Worm (Caenorhabditis elegans) whole organism, mixed stage, embryonic: ENCODE results near the gene K07H8.9.

ENCODE experiments used
- M03D4.4 ChIP-seq: sonication (generic microtip); optimal IDR thresholded peaks from 2 replicates; lab custom pipeline; 2017; ENCODE audit warnings: mild to moderate bottlenecking, missing genetic modification characterization, missing compliant biosample characterization
- bed-3 ChIP-seq: fragments of 200-800 bp; sonication (Bioruptor generic); optimal IDR thresholded peaks from 3 replicates; lab custom pipeline; 2018; ENCODE audit warnings: mild to moderate bottlenecking, missing genetic modification characterization, moderate library complexity, missing compliant biosample characterization
- blmp-1 ChIP-seq: fragments of 150-350 bp; optimal IDR thresholded peaks from 2 replicates; lab custom pipeline; 2014; ENCODE audit warnings: missing biosample characterization, missing genetic modification characterization
- ceh-39 ChIP-seq: fragments of 150-350 bp; optimal IDR thresholded peaks from 2 replicates; lab custom pipeline; 2014; ENCODE audit warnings: missing biosample characterization, missing genetic modification characterization
- ceh-43 ChIP-seq: fragments of 200-800 bp; sonication (Bioruptor generic); optimal IDR thresholded peaks from 2 replicates; lab custom pipeline; 2018; ENCODE audit warnings: mild to moderate bottlenecking, missing genetic modification characterization, moderate library complexity, missing compliant biosample characterization
- ceh-83 ChIP-seq: fragments of 200-800 bp; sonication (Bioruptor generic); optimal IDR thresholded peaks from 2 replicates; lab custom pipeline; 2018; ENCODE audit warnings: mild to moderate bottlenecking, missing genetic modification characterization, missing compliant biosample characterization
- ces-1 ChIP-seq: fragments of 150-350 bp; optimal IDR thresholded peaks from 2 replicates; lab custom pipeline; 2014; ENCODE audit warnings: missing biosample characterization, missing genetic modification reagents, missing genetic modification characterization
- cnd-1 ChIP-seq: fragments of 200-800 bp; sonication (Bioruptor generic); optimal IDR thresholded peaks from 2 replicates; lab custom pipeline; 2018; ENCODE audit warnings: mild to moderate bottlenecking, missing genetic modification characterization, missing compliant biosample characterization
- drap-1 ChIP-seq: fragments of 200-800 bp; sonication (Bioruptor generic); optimal IDR thresholded peaks from 3 replicates; lab custom pipeline; 2018; ENCODE audit warnings: mild to moderate bottlenecking, missing genetic modification characterization, missing compliant biosample characterization
- elt-1 ChIP-seq: sonication (generic microtip); optimal IDR thresholded peaks from 2 replicates; lab custom pipeline; 2017; ENCODE audit warnings: missing genetic modification characterization, mild to moderate bottlenecking, missing compliant biosample characterization, antibody characterized with exemption, moderate library complexity, borderline replicate concordance; ENCODE audit not compliant: insufficient read depth
- elt-3 ChIP-seq: fragments of 150-350 bp; optimal IDR thresholded peaks from 2 replicates; lab custom pipeline; 2014; ENCODE audit warnings: missing biosample characterization, missing genetic modification characterization
- flh-1 ChIP-seq: fragments of 200-800 bp; sonication (Bioruptor generic); optimal IDR thresholded peaks from 2 replicates; lab custom pipeline; 2018; ENCODE audit warnings: mild to moderate bottlenecking, missing genetic modification characterization, moderate library complexity, missing compliant biosample characterization
- ham-2 ChIP-seq: fragments of 200-800 bp; sonication (Bioruptor generic); optimal IDR thresholded peaks from 2 replicates; lab custom pipeline; 2018; ENCODE audit warnings: mild to moderate bottlenecking, missing genetic modification characterization, missing compliant biosample characterization
- hlh-1 ChIP-seq: fragments of 150-350 bp; optimal IDR thresholded peaks from 2 replicates; lab custom pipeline; 2014; ENCODE audit warnings: missing biosample characterization, missing genetic modification reagents, missing genetic modification characterization
- lin-13 ChIP-seq: fragments of 150-350 bp; optimal IDR thresholded peaks from 2 replicates; lab custom pipeline; 2014; ENCODE audit warnings: missing biosample characterization, missing genetic modification characterization
- lin-32 ChIP-seq: fragments of 200-800 bp; sonication (Bioruptor generic); optimal IDR thresholded peaks from 2 replicates; lab custom pipeline; 2018; ENCODE audit warnings: mild to moderate bottlenecking, missing genetic modification characterization, missing compliant biosample characterization
- lsy-2 ChIP-seq: fragments of 150-350 bp; optimal IDR thresholded peaks from 2 replicates; lab custom pipeline; 2014; ENCODE audit warnings: missing biosample characterization, missing genetic modification characterization
- mab-5 ChIP-seq: fragments of 150-350 bp; optimal IDR thresholded peaks from 2 replicates; lab custom pipeline; 2014; ENCODE audit warnings: missing biosample characterization, missing genetic modification characterization
- mep-1 ChIP-seq: fragments of 150-350 bp; optimal IDR thresholded peaks from 2 replicates; lab custom pipeline; 2017; ENCODE audit warnings: missing biosample characterization, missing genetic modification reagents, missing genetic modification characterization, inconsistent platforms
- mls-2 ChIP-seq: sonication (generic microtip); optimal IDR thresholded peaks from 2 replicates; lab custom pipeline; 2016; ENCODE audit warnings: mild to moderate bottlenecking, missing genetic modification characterization, moderate library complexity, missing compliant biosample characterization
- nhr-12 ChIP-seq: fragments of 150-350 bp; optimal IDR thresholded peaks from 2 replicates; lab custom pipeline; 2014; ENCODE audit warnings: missing biosample characterization, missing genetic modification characterization
- nhr-2 ChIP-seq: fragments of 150-350 bp; optimal IDR thresholded peaks from 2 replicates; lab custom pipeline; 2014; ENCODE audit warnings: missing biosample characterization, missing genetic modification characterization
- nhr-237 ChIP-seq: fragments of 150-350 bp; optimal IDR thresholded peaks from 2 replicates; lab custom pipeline; 2014; ENCODE audit warnings: missing biosample characterization, missing genetic modification characterization
- nhr-28 ChIP-seq: fragments of 150-350 bp; optimal IDR thresholded peaks from 2 replicates; lab custom pipeline; 2014; ENCODE audit warnings: missing biosample characterization, missing genetic modification characterization
- nhr-76 ChIP-seq: sonication (generic microtip); optimal IDR thresholded peaks from 2 replicates; lab custom pipeline; 2017; ENCODE audit warnings: missing biosample characterization, missing genetic modification characterization
- pha-4 ChIP-seq: fragments of 150-350 bp; optimal IDR thresholded peaks from 2 replicates; lab custom pipeline; 2018; ENCODE audit warnings: missing biosample characterization, missing genetic modification reagents, missing genetic modification characterization
- sem-2 ChIP-seq: fragments of 200-800 bp; sonication (Bioruptor generic); optimal IDR thresholded peaks from 2 replicates; lab custom pipeline; 2018; ENCODE audit warnings: mild to moderate bottlenecking, missing genetic modification characterization, missing compliant biosample characterization
- snpc-4 ChIP-seq: fragments of 150-350 bp; optimal IDR thresholded peaks from 2 replicates; lab custom pipeline; 2014; ENCODE audit warnings: missing biosample characterization, missing genetic modification characterization
- sptf-1 ChIP-seq: sonication (generic microtip); optimal IDR thresholded peaks from 2 replicates; lab custom pipeline; 2017; ENCODE audit warnings: mild to moderate bottlenecking, missing genetic modification characterization, moderate library complexity, missing compliant biosample characterization
- tbx-8 ChIP-seq: fragments of 200-800 bp; sonication (Bioruptor generic); optimal IDR thresholded peaks from 2 replicates; lab custom pipeline; 2018; ENCODE audit warnings: mild to moderate bottlenecking, missing genetic modification characterization, moderate library complexity, missing compliant biosample characterization
- unc-120 ChIP-seq: sonication (generic microtip); optimal IDR thresholded peaks from 2 replicates; lab custom pipeline; 2017; ENCODE audit warnings: missing genetic modification characterization, missing compliant biosample characterization; ENCODE audit not compliant: poor library complexity, severe bottlenecking
- unc-39 ChIP-seq: fragments of 150-350 bp; optimal IDR thresholded peaks from 2 replicates; lab custom pipeline; 2014; ENCODE audit warnings: missing biosample characterization, missing genetic modification characterization
- unc-62 ChIP-seq: fragments of 150-350 bp; optimal IDR thresholded peaks from 2 replicates; lab custom pipeline; 2014; ENCODE audit warnings: missing biosample characterization, missing genetic modification reagents, missing genetic modification characterization
- zip-8 ChIP-seq: fragments of 150-350 bp; optimal IDR thresholded peaks from 2 replicates; lab custom pipeline; 2014; ENCODE audit warnings: missing biosample characterization, missing genetic modification characterization
- ztf-11 ChIP-seq: fragments of 150-350 bp; optimal IDR thresholded peaks from 2 replicates; lab custom pipeline; 2014; ENCODE audit warnings: missing biosample characterization, missing genetic modification characterization

Gene K07H8.9

DNA sequence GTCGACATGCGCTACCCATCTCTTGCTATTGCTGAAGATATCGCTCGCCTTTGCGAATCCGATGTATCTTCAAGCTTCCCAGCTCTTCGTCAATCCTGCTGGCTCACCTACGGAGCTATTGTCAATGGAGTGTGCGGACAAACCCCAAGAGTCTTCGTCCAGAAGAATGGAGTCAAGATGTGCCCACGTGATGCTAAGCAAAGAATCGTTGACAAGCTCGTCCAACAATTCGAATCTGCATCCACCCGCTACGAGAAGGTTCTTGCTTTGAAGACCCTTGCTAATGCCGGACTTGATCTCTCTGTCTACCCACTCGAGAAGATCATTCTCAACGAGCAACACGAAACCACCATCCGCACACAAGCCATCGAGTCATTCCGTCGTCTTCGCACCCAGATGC is 23.6 kb downstream of the K07H8.9 start:
- TF ChIP-seq elt-1 (tag; lab: Kevin White, UChicago) (no peak), nhr-2 (no peak), drap-1 (GFP tag; lab: Kevin White, UChicago) (no peak), ztf-11 (tag; lab: Kevin White, UChicago) (no peak), unc-120 (no peak), zip-8 (tag; lab: Kevin White, UChicago) (no peak), sem-2 (GFP tag; lab: Kevin White, UChicago) (no peak)

DNA sequence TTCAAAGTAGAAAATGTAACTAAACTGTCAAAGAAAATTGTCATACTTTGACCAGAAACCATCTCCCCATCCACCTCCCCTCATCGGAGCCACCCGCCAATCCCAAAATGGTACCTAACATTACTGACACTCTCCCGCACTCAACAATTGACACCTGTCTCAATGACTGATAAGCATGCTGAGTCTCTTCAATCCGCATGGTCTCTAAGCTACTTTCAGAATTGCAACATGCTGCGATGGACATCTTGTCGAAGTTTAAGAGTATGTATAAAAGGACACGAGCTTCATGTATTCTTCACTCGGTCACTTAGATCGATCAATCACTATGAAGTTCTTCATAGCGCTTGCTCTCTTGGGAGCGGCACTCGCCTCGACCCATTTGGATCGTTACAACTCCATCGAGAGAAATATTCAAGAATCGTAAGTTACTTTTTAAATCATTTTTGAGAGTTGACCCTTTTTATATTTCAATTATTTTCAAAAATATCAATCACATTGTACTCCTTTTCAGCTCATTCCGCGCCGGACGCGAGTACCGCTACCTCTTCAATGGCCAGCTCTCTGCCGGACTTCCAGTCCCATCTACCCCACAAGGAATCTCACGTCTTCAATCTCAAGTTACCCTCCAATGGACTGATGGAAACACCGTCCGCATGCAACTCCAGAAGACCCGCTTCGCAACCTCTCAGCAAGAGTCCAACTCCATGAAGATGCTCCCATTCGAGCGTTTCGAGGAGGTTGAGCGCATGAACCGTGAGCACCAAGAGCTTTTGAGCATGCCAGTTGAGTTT is 25.2 kb downstream of the K07H8.9 start, which contains the start of gene vit-6:
Gene vit-6 (plus strand): TSS at position 310 of the 791 bp plus-strand sequence.
- TF ChIP-seq nhr-12, result no peak

DNA sequence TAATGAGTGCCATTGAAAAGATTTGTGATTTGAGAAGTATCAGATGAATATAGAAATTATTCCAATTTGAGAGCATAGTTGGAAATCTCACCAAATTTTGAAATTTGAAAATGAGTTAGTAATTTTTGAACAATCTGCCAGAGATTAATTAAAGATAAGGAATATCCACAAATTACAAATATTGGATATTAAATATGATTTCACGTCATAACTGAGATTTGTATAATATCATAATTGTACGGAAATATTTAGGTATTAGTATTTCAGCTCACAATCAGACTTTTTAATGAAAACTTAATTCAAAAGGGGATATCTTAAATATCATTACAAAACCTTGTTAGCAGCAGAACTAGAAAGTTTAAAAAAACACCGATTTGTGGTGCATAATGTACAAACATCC is 26.4 kb downstream of the K07H8.9 start, which contains the start of gene K07H8.7:
Gene K07H8.7 (minus strand): TSS at position 101 of the 400 bp plus-strand sequence.
- no peak for TF ChIP-seq nhr-76 (tag; lab: Kevin White, UChicago)
- TF ChIP-seq ceh-83 (GFP tag; lab: Kevin White, UChicago), result no peak
- TF ChIP-seq elt-3 (tag; lab: Kevin White, UChicago), result no peak
- no peak for TF ChIP-seq mep-1 (tag; lab: Kevin White, UChicago)
- no peak for TF ChIP-seq unc-39
- TF ChIP-seq blmp-1 (tag; lab: Kevin White, UChicago), result no peak
- no peak for TF ChIP-seq pha-4 (tag; lab: Kevin White, UChicago)
- no peak for TF ChIP-seq drap-1 (GFP tag; lab: Kevin White, UChicago)
- TF ChIP-seq, all 35 proteins: peak for 0

DNA sequence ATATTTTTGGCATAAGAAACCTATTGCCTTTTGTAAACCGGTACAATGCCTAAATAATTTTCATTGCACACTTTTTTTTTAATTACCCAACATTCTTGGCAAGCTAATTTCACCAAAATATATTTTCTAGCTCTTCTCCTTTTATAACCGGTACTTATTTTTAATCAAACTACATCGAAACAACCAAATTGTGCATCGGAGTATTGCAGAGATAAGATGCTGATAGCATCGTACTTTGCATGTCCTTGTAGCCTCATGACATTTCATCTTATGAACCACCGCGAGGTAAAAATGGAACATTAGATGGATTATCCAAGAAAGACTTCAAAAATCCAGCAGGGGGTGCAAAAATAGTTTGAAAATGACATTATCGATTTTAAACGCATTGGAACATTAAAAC is 31.1 kb downstream of the K07H8.9 start:
- no peak for TF ChIP-seq nhr-2
- TF ChIP-seq pha-4 (tag; lab: Kevin White, UChicago), result no peak
- peak; percentile 56 for TF ChIP-seq elt-1 (tag; lab: Kevin White, UChicago)
- no peak for TF ChIP-seq bed-3 (GFP tag; lab: Kevin White, UChicago)
- no peak for TF ChIP-seq ceh-39
- TF ChIP-seq, all 35 proteins: peak for 1

ce11 chrIV:8254193-8254592 is 32.1 kb downstream of the K07H8.9 start:
- TF ChIP-seq lsy-2 (tag; lab: Kevin White, UChicago) (no peak), elt-1 (tag; lab: Kevin White, UChicago) (peak; percentile 16), nhr-12 (no peak)

DNA sequence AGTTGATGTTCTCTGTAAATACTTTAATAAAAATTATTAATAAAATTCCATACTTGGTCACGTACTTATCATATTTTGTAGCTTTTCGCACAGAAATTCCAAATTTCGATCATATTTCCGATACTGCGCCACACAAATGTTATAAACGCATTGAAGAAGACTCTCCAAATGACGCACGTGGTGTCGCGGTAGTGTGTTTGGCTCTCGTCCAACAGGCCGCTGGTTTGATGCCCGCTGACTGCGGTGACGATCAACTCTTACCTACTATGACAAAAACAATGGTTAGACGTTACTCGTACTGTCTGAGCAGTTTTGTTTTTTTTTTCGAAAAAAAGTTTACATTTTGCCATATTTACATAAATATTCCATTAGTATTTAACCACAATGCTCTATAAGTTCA is 33.4 kb downstream of the K07H8.9 start:
- TF ChIP-seq lsy-2 (tag; lab: Kevin White, UChicago), result peak; percentile 47
- peak; percentile 68 for TF ChIP-seq unc-39
- TF ChIP-seq blmp-1 (tag; lab: Kevin White, UChicago), result peak; percentile 5
- peak; percentile 97 for TF ChIP-seq unc-120
- peak; percentile 15 for TF ChIP-seq ztf-11 (tag; lab: Kevin White, UChicago)
- TF ChIP-seq ham-2 (GFP tag; lab: Kevin White, UChicago), result peak; percentile 89
- peak; percentile 98 for TF ChIP-seq mls-2 (tag; lab: Kevin White, UChicago)
- TF ChIP-seq sem-2 (GFP tag; lab: Kevin White, UChicago), result peak; percentile 95
- TF ChIP-seq flh-1 (GFP tag; lab: Kevin White, UChicago), result peak; percentile 92
- no peak for TF ChIP-seq zip-8 (tag; lab: Kevin White, UChicago)
- TF ChIP-seq sptf-1, result peak; percentile 98
- TF ChIP-seq snpc-4, result no peak
- peak; percentile 30 for TF ChIP-seq lin-13 (tag; lab: Kevin White, UChicago)
- peak; percentile 95 for TF ChIP-seq ceh-43
- TF ChIP-seq nhr-237 (tag; lab: Kevin White, UChicago), result peak; percentile 23
- peak; percentile 66 for TF ChIP-seq elt-1 (tag; lab: Kevin White, UChicago)
- peak; percentile 45 for TF ChIP-seq hlh-1 (tag; lab: Kevin White, UChicago)
- TF ChIP-seq elt-3 (tag; lab: Kevin White, UChicago), result peak; percentile 77
- peak; percentile 94 for TF ChIP-seq bed-3 (GFP tag; lab: Kevin White, UChicago)
- TF ChIP-seq unc-62 (GFP tag; lab: Kevin White, UChicago), result peak; percentile 64
- peak; percentile 2 for TF ChIP-seq ces-1 (GFP tag; lab: Kevin White, UChicago)
- TF ChIP-seq cnd-1 (tag; lab: Kevin White, UChicago), result peak; percentile 97
- TF ChIP-seq pha-4 (tag; lab: Kevin White, UChicago), result peak; percentile 86
- TF ChIP-seq ceh-39, result no peak
- peak; percentile 92 for TF ChIP-seq tbx-8 (GFP tag; lab: Kevin White, UChicago)
- peak; percentile 99 for TF ChIP-seq ceh-83 (GFP tag; lab: Kevin White, UChicago)
- TF ChIP-seq mab-5 (tag; lab: Kevin White, UChicago), result no peak
- peak; percentile 97 for TF ChIP-seq lin-32 (GFP tag; lab: Kevin White, UChicago)
- no peak for TF ChIP-seq nhr-2
- peak; percentile 5 for TF ChIP-seq nhr-12
- peak; percentile 49 for TF ChIP-seq nhr-76 (tag; lab: Kevin White, UChicago)
- peak; percentile 73 for TF ChIP-seq mep-1 (tag; lab: Kevin White, UChicago)
- TF ChIP-seq M03D4.4, result peak; percentile 97
- TF ChIP-seq drap-1 (GFP tag; lab: Kevin White, UChicago), result peak; percentile 98
- TF ChIP-seq nhr-28 (tag; lab: Kevin White, UChicago), result peak; percentile 80
